Worm (Caenorhabditis elegans): ENCODE results near the gene Y17G7B.20.

ce11 chrII:11973632-11974031, 6.0 kb downstream of the Y17G7B.20 start, which contains the start of gene acbp-6:
- no peak for TF ChIP-seq T26A5.8 (tag; optimal IDR thresholded peaks at IDR 0.05)
- no peak for TF ChIP-seq snpc-1.3 (tag; optimal IDR thresholded peaks at IDR 0.05; ENCODE audit: insufficient read depth)
- no peak for TF ChIP-seq ceh-40 (GFP tag; IDR thresholded peaks at IDR 0.05)
- TF ChIP-seq rpc-1 (optimal IDR thresholded peaks at IDR 0.05) = no peak
- no peak for TF ChIP-seq rpc-1 (tag; optimal IDR thresholded peaks at IDR 0.05)
- TF ChIP-seq B0035.1 (tag; optimal IDR thresholded peaks at IDR 0.05) = no peak
- no peak for TF ChIP-seq ztf-18 (tag; optimal IDR thresholded peaks at IDR 0.05)
- no peak for TF ChIP-seq pha-4 (tag; optimal IDR thresholded peaks at IDR 0.05)
- TF ChIP-seq unc-130 (GFP tag; optimal IDR thresholded peaks at IDR 0.05) = no peak
- no peak for TF ChIP-seq sdz-38 (tag; optimal IDR thresholded peaks at IDR 0.05)
- no peak for TF ChIP-seq bed-1 (GFP tag; IDR thresholded peaks at IDR 0.05)
- TF ChIP-seq B0336.3 (GFP tag; IDR thresholded peaks at IDR 0.05) = no peak
- no peak for TF ChIP-seq B0019.2 (GFP tag; conservative IDR thresholded peaks at IDR 0.05)
- no peak for TF ChIP-seq F57C9.4 (tag; optimal IDR thresholded peaks at IDR 0.05)
- no peak for TF ChIP-seq ZK185.1 (tag; optimal IDR thresholded peaks at IDR 0.05; ENCODE audit: poor library complexity, severe bottlenecking)
